Fruit fly (Drosophila melanogaster): ENCODE data around the gene Tk.

The Tk gene

dm6 chr3R:12020987-12021386, 15.7 kb upstream of the Tk start:
- TF ChIP-seq pfk (GFP tag; optimal IDR thresholded peaks at IDR 0.05): peak; percentile 90
- TF ChIP-seq ewg (GFP tag; optimal IDR thresholded peaks at IDR 0.05): peak; percentile 58
- TF ChIP-seq eve (GFP tag; optimal IDR thresholded peaks at IDR 0.05): no peak
- TF ChIP-seq MESR4 (GFP tag; optimal IDR thresholded peaks at IDR 0.05): no peak
- no peak for TF ChIP-seq HmgZ (tag; optimal IDR thresholded peaks at IDR 0.05)
- TF ChIP-seq lilli (GFP tag; optimal IDR thresholded peaks at IDR 0.05): no peak
- no peak for TF ChIP-seq pnt (GFP tag; optimal IDR thresholded peaks at IDR 0.05)
- no peak for TF ChIP-seq Kr (GFP tag; optimal IDR thresholded peaks at IDR 0.05)
- TF ChIP-seq CG8478 (optimal IDR thresholded peaks at IDR 0.05): no peak
- no peak for TF ChIP-seq exex (tag; optimal IDR thresholded peaks at IDR 0.05)
- no peak for TF ChIP-seq CG3163 (GFP tag; optimal IDR thresholded peaks at IDR 0.05)
- TF ChIP-seq stwl (tag; optimal IDR thresholded peaks at IDR 0.05): peak; percentile 16
- TF ChIP-seq CG17359 (tag; optimal IDR thresholded peaks at IDR 0.05): no peak
- TF ChIP-seq BEAF-32 (GFP tag; optimal IDR thresholded peaks at IDR 0.05): no peak
- TF ChIP-seq scrt (GFP tag; optimal IDR thresholded peaks at IDR 0.05): peak; percentile 97

dm6 chr3R:12016828-12017280, 11.6 kb upstream of the Tk start, which contains the start of the genes DCAF12 and Spt3:
Gene DCAF12 (minus strand): TSS chr3R:12017031.
Gene Spt3 (plus strand): TSS chr3R:12017156.
- TF ChIP-seq CG18011 (GFP tag; optimal IDR thresholded peaks at IDR 0.05) (no peak), CG14965 (GFP tag; optimal IDR thresholded peaks at IDR 0.05; ENCODE audit: borderline replicate concordance) (no peak), CG12659 (GFP tag; optimal IDR thresholded peaks at IDR 0.05) (peak; percentile 60), Neu2 (GFP tag; optimal IDR thresholded peaks at IDR 0.05; ENCODE audit: borderline replicate concordance) (no peak), CG8924 (tag; optimal IDR thresholded peaks at IDR 0.05) (peak; percentile 77), Sry-δ (GFP tag; optimal IDR thresholded peaks at IDR 0.05) (peak; percentile 75), Mes4 (GFP tag; optimal IDR thresholded peaks at IDR 0.05) (no peak), tna (GFP tag; IDR thresholded peaks at IDR 0.05; ENCODE audit: partially characterized antibody) (peak; percentile 82), chif (GFP tag; optimal IDR thresholded peaks at IDR 0.05) (no peak), HLH3B (GFP tag; IDR thresholded peaks at IDR 0.05) (peak; percentile 19; the same call in 1 of the 2 replicates), btn (GFP tag; optimal IDR thresholded peaks at IDR 0.05) (no peak), danr (GFP tag; IDR thresholded peaks at IDR 0.05) (no peak), caup (GFP tag; optimal IDR thresholded peaks at IDR 0.05; ENCODE audit: severe bottlenecking) (peak; percentile 61), E2f2 (GFP tag; IDR thresholded peaks at IDR 0.05) (no peak), mirr (GFP tag; optimal IDR thresholded peaks at IDR 0.05) (no peak), mam (GFP tag; optimal IDR thresholded peaks at IDR 0.05) (no peak), Ada2b (GFP tag; IDR thresholded peaks at IDR 0.05) (no peak), bowl (GFP tag; IDR thresholded peaks at IDR 0.05) (no peak), unc-4 (GFP tag; IDR thresholded peaks at IDR 0.05; ENCODE audit: partially characterized antibody) (peak; percentile 87), Atf6 (GFP tag; IDR thresholded peaks at IDR 0.05) (no peak), dysf (GFP tag; IDR thresholded peaks at IDR 0.05) (0 out of 3 replicates have a peak, but pooled peaks have one; percentile 50), CG14860 (GFP tag; IDR thresholded peaks at IDR 0.05; ENCODE audit: partially characterized antibody) (peak; percentile 95), CG11504 (tag; optimal IDR thresholded peaks at IDR 0.05) (peak; percentile 71), dan (GFP tag; IDR thresholded peaks at IDR 0.05) (no peak), Kr (GFP tag; optimal IDR thresholded peaks at IDR 0.05) (peak; percentile 91), CG3065 (GFP tag; optimal IDR thresholded peaks at IDR 0.05) (no peak), D19A (tag; optimal IDR thresholded peaks at IDR 0.05) (peak; percentile 55), CG7786 (GFP tag; optimal IDR thresholded peaks at IDR 0.05) (no peak), cwo (GFP tag; optimal IDR thresholded peaks at IDR 0.05) (no peak), D19B (GFP tag; optimal IDR thresholded peaks at IDR 0.05) (peak; percentile 10), Atf-2 (GFP tag; optimal IDR thresholded peaks at IDR 0.05) (no peak), CG6854 (GFP tag; optimal IDR thresholded peaks at IDR 0.05) (peak; percentile 20), Dek (tag; optimal IDR thresholded peaks at IDR 0.05) (peak; percentile 55), PHDP (tag; optimal IDR thresholded peaks at IDR 0.05) (no peak), trem (tag; optimal IDR thresholded peaks at IDR 0.05) (peak; percentile 85), Asciz (GFP tag; optimal IDR thresholded peaks at IDR 0.05) (no peak)
